Fruit fly (Drosophila melanogaster): ENCODE results near the gene CG13841.

CG13841 gene

dm6 chr3R:22753895-22754774 lies 13.4 kb downstream of the CG13841 start (continued):
- TF ChIP-seq pan (optimal IDR thresholded peaks at IDR 0.05) = no peak
- TF ChIP-seq pan (GFP tag; optimal IDR thresholded peaks at IDR 0.05 in 1 of 2, IDR thresholded peaks at IDR 0.05 in 1 of 2) = peak in 1 of 2 experiments; percentile 51
- TF ChIP-seq gem (tag; optimal IDR thresholded peaks at IDR 0.05) = peak; percentile 82

dm6 chr3R:22753600-22753894 lies 14.0 kb downstream of the CG13841 start:
- no peak for TF ChIP-seq nmo (GFP tag; optimal IDR thresholded peaks at IDR 0.05)
- no peak for TF ChIP-seq CG12942 (GFP tag; optimal IDR thresholded peaks at IDR 0.05)
- peak; percentile 43; the same call in 1 of the 2 replicates for TF ChIP-seq CG13287 (GFP tag; IDR thresholded peaks at IDR 0.05; ENCODE audit: partially characterized antibody)
- no peak for TF ChIP-seq CG2712 (tag; optimal IDR thresholded peaks at IDR 0.05)
- no peak for TF ChIP-seq NFAT (GFP tag; IDR thresholded peaks at IDR 0.05)
- peak; percentile 71 for TF ChIP-seq sug (tag; optimal IDR thresholded peaks at IDR 0.05)
- no peak for TF ChIP-seq CG17568 (GFP tag; optimal IDR thresholded peaks at IDR 0.05)
- TF ChIP-seq CG11093 (GFP tag; IDR thresholded peaks at IDR 0.05) = no peak
- peak; percentile 98 for TF ChIP-seq chinmo (GFP tag; IDR thresholded peaks at IDR 0.05; ENCODE audit: partially characterized antibody)
- TF ChIP-seq knrl (GFP tag; IDR thresholded peaks at IDR 0.05; ENCODE audit: partially characterized antibody) = no peak
- no peak for TF ChIP-seq twi (tag; optimal IDR thresholded peaks at IDR 0.05)
- TF ChIP-seq oc (tag; optimal IDR thresholded peaks at IDR 0.05) = no peak
- TF ChIP-seq CG4404 (GFP tag; IDR thresholded peaks at IDR 0.05) = no peak
- TF ChIP-seq Dip2 (GFP tag; IDR thresholded peaks at IDR 0.05) = no peak
- no peak for TF ChIP-seq wek (GFP tag; optimal IDR thresholded peaks at IDR 0.05)
- no peak for TF ChIP-seq emc (GFP tag; optimal IDR thresholded peaks at IDR 0.05)
- no peak for TF ChIP-seq CG17912 (GFP tag; optimal IDR thresholded peaks at IDR 0.05)
- no peak for TF ChIP-seq odd (GFP tag; optimal IDR thresholded peaks at IDR 0.05)
- no peak for TF ChIP-seq CG3726 (GFP tag; IDR thresholded peaks at IDR 0.05)
- TF ChIP-seq MESR4 (GFP tag; optimal IDR thresholded peaks at IDR 0.05) = no peak
- no peak for TF ChIP-seq sc (optimal IDR thresholded peaks at IDR 0.05)
- no peak for TF ChIP-seq sc (GFP tag; optimal IDR thresholded peaks at IDR 0.05)
- no peak for TF ChIP-seq CG12744 (GFP tag; optimal IDR thresholded peaks at IDR 0.05)
- no peak for TF ChIP-seq CG12155 (GFP tag; optimal IDR thresholded peaks at IDR 0.05)
- TF ChIP-seq Fer2 (tag; optimal IDR thresholded peaks at IDR 0.05) = no peak
- TF ChIP-seq HLHmδ (GFP tag; optimal IDR thresholded peaks at IDR 0.05) = peak; percentile 50
- TF ChIP-seq CG8388 (GFP tag; optimal IDR thresholded peaks at IDR 0.05) = no peak
- TF ChIP-seq fru (optimal IDR thresholded peaks at IDR 0.05) = no peak
- peak; percentile 1 for TF ChIP-seq pros (GFP tag; optimal IDR thresholded peaks at IDR 0.05)
- no peak for TF ChIP-seq CG10366 (GFP tag; IDR thresholded peaks at IDR 0.05)
- peak; percentile 74 for TF ChIP-seq cg (GFP tag; optimal IDR thresholded peaks at IDR 0.05)
- peak; percentile 65; the same call in 1 of the 3 replicates for TF ChIP-seq so (GFP tag; IDR thresholded peaks at IDR 0.05)
- TF ChIP-seq croc (GFP tag; conservative IDR thresholded peaks at IDR 0.05) = no peak
- TF ChIP-seq Sox100B (GFP tag; optimal IDR thresholded peaks at IDR 0.05) = no peak
- TF ChIP-seq Elba2 (GFP tag; optimal IDR thresholded peaks at IDR 0.05) = no peak
- no peak for TF ChIP-seq CG34422 (GFP tag; IDR thresholded peaks at IDR 0.05)
- TF ChIP-seq Hr78 (GFP tag; optimal IDR thresholded peaks at IDR 0.05) = peak in 1 of 2 experiments; percentile 25
- TF ChIP-seq trem (tag; optimal IDR thresholded peaks at IDR 0.05) = no peak
- TF ChIP-seq CG1832 (GFP tag; optimal IDR thresholded peaks at IDR 0.05) = no peak
- no peak for TF ChIP-seq CG9727 (GFP tag; optimal IDR thresholded peaks at IDR 0.05)
- TF ChIP-seq mirr (GFP tag; optimal IDR thresholded peaks at IDR 0.05) = peak; percentile 70
- TF ChIP-seq org-1 (GFP tag; optimal IDR thresholded peaks at IDR 0.05) = no peak
- peak; percentile 62 for TF ChIP-seq CG34376 (GFP tag; optimal IDR thresholded peaks at IDR 0.05)
- no peak for TF ChIP-seq ATbp (GFP tag; optimal IDR thresholded peaks at IDR 0.05)
- TF ChIP-seq CG15479 (GFP tag; optimal IDR thresholded peaks at IDR 0.05) = no peak
